Worm (Caenorhabditis elegans) whole organism, midembryonic: ENCODE data around the gene C50E3.12.

Experiments used
- cog-1 ChIP-seq: sonication (generic microtip); optimal IDR thresholded peaks from 2 replicates; lab custom pipeline; 2016; ENCODE audit warnings: missing genetic modification characterization, missing compliant biosample characterization
- med-1 ChIP-seq: sonication (generic microtip); optimal IDR thresholded peaks from 2 replicates; lab custom pipeline; 2017; ENCODE audit warnings: missing genetic modification characterization, mild to moderate bottlenecking, missing compliant biosample characterization, antibody characterized with exemption, missing genetic modification reagents; ENCODE audit not compliant: insufficient read depth
- ref-1 ChIP-seq: fragments of 200-800 bp; sonication (Bioruptor generic); conservative IDR thresholded peaks from 2 replicates; pipeline ENCODE4 v1.3.6; 2022; ENCODE audit warnings: missing genetic modification reagents, missing genetic modification characterization, missing compliant biosample characterization
- tab-1 ChIP-seq: fragments of 200-800 bp; sonication (Bioruptor generic); IDR thresholded peaks from 2 replicates; pipeline ENCODE4 v1.3.6; 2022; ENCODE audit warnings: missing genetic modification characterization, missing compliant biosample characterization
- ztf-23 ChIP-seq: fragments of 200-800 bp; sonication (Bioruptor generic); IDR thresholded peaks from 2 replicates; pipeline ENCODE4 v1.3.6; 2022; ENCODE audit warnings: missing genetic modification reagents, missing genetic modification characterization, missing compliant biosample characterization
- ztf-29 ChIP-seq: fragments of 200-800 bp; sonication (Bioruptor generic); IDR thresholded peaks from 2 replicates; pipeline ENCODE4 v1.3.6; 2022; ENCODE audit warnings: missing genetic modification reagents, missing genetic modification characterization, missing compliant biosample characterization

ce11 chrV:7653567-7653966 is 31.7 kb upstream of the C50E3.12 start, which contains the start of gene srh-200:
- TF ChIP-seq ztf-29 (GFP tag; lab: Robert Waterston, UW) = no peak
- no peak for TF ChIP-seq med-1 (GFP tag; lab: Kevin White, UChicago)
- no peak for TF ChIP-seq ztf-23 (GFP tag; lab: Robert Waterston, UW)
- no peak for TF ChIP-seq tab-1 (GFP tag; lab: Robert Waterston, UW)
- TF ChIP-seq ref-1 (GFP tag; lab: Robert Waterston, UW) = no peak
- no peak for TF ChIP-seq cog-1 (tag; lab: Kevin White, UChicago)
